Fruit fly (Drosophila melanogaster) whole organism, embryonic: ENCODE data around the gene CG7550.

Source experiments
- Abd-B ChIP-seq: fragments of 200-800 bp; sonication (Bioruptor generic); optimal IDR thresholded peaks from 2 replicates; lab custom pipeline; 2018; ENCODE audit warnings: missing biosample characterization, mild to moderate bottlenecking, missing genetic modification characterization, moderate library complexity
- B-H1 ChIP-seq: fragments of 200-800 bp; sonication (Bioruptor generic); IDR thresholded peaks from 3 replicates; pipeline ENCODE4 v1.3.6; 2022; ENCODE audit warnings: missing biosample characterization, missing genetic modification characterization
- CG10565 ChIP-seq: fragments of 200-800 bp; sonication (Bioruptor generic); optimal IDR thresholded peaks from 3 replicates; lab custom pipeline; 2016; ENCODE audit warnings: missing biosample characterization, mild to moderate bottlenecking, missing genetic modification characterization
- CG11504 ChIP-seq: fragments of 200-800 bp; sonication (Bioruptor generic); optimal IDR thresholded peaks from 3 replicates; lab custom pipeline; 2019; ENCODE audit warnings: missing biosample characterization, mild to moderate bottlenecking, missing genetic modification characterization, moderate library complexity
- CG12071 ChIP-seq: fragments of 200-800 bp; sonication (Bioruptor generic); optimal IDR thresholded peaks from 3 replicates; lab custom pipeline; 2018; ENCODE audit warnings: missing biosample characterization, mild to moderate bottlenecking, missing genetic modification characterization
- CG13287 ChIP-seq: fragments of 200-800 bp; sonication (Bioruptor generic); IDR thresholded peaks from 2 replicates; pipeline ENCODE4 v1.3.6; 2022; ENCODE audit warnings: missing biosample characterization, missing genetic modification characterization; ENCODE audit not compliant: partially characterized antibody
- CG14860 ChIP-seq: fragments of 200-800 bp; sonication (Bioruptor generic); IDR thresholded peaks from 3 replicates; pipeline ENCODE4 v1.3.6; 2022; ENCODE audit warnings: missing biosample characterization, missing genetic modification characterization; ENCODE audit not compliant: partially characterized antibody
- CG1602 ChIP-seq: fragments of 200-800 bp; sonication (Bioruptor generic); optimal IDR thresholded peaks from 3 replicates; lab custom pipeline; 2016; ENCODE audit warnings: missing biosample characterization, missing genetic modification characterization
- CG16863 ChIP-seq: fragments of 200-800 bp; sonication (Bioruptor generic); optimal IDR thresholded peaks from 3 replicates; lab custom pipeline; 2016; ENCODE audit warnings: missing biosample characterization, missing genetic modification characterization
- CG17328 ChIP-seq: fragments of 200-800 bp; sonication (Bioruptor generic); IDR thresholded peaks from 2 replicates; pipeline ENCODE4 v1.3.6; 2022; ENCODE audit warnings: missing biosample characterization, missing genetic modification characterization
- CG17802 ChIP-seq: fragments of 200-800 bp; sonication (Bioruptor generic); optimal IDR thresholded peaks from 2 replicates; lab custom pipeline; 2018; ENCODE audit warnings: missing biosample characterization, mild to moderate bottlenecking, missing genetic modification characterization, moderate library complexity
- CG18262 ChIP-seq: fragments of 200-800 bp; optimal IDR thresholded peaks from 3 replicates; lab custom pipeline; 2019; ENCODE audit warnings: missing biosample characterization, mild to moderate bottlenecking, missing genetic modification characterization, moderate library complexity
- CG18764 ChIP-seq: fragments of 200-800 bp; sonication (Bioruptor generic); optimal IDR thresholded peaks from 3 replicates; lab custom pipeline; 2016; ENCODE audit warnings: missing biosample characterization, missing genetic modification characterization
- CG3281 ChIP-seq: fragments of 200-800 bp; sonication (Bioruptor generic); optimal IDR thresholded peaks from 3 replicates; lab custom pipeline; 2017; ENCODE audit warnings: missing biosample characterization, mild to moderate bottlenecking, missing genetic modification characterization
- CG6683 ChIP-seq: fragments of 200-800 bp; sonication (Bioruptor generic); optimal IDR thresholded peaks from 2 replicates; lab custom pipeline; 2017; ENCODE audit warnings: missing biosample characterization, mild to moderate bottlenecking, missing genetic modification characterization, missing genetic modification reagents
- CG8290 ChIP-seq, 3 experiments: fragments of 200-800 bp; sonication (Bioruptor generic); optimal IDR thresholded peaks; 2 replicates each; lab custom pipeline; 2016 to 2019; ENCODE audit warnings: missing biosample characterization in 3 of 3, missing genetic modification characterization in 3 of 3, mild to moderate bottlenecking in 2 of 3, moderate library complexity in 1 of 3
- CG8924 ChIP-seq: fragments of 200-800 bp; optimal IDR thresholded peaks from 3 replicates; lab custom pipeline; 2019; ENCODE audit warnings: missing biosample characterization, mild to moderate bottlenecking, missing genetic modification characterization, moderate library complexity
- Chrac-16 ChIP-seq: fragments of 200-800 bp; sonication (Bioruptor generic); optimal IDR thresholded peaks from 3 replicates; lab custom pipeline; 2016; ENCODE audit warnings: missing biosample characterization, missing genetic modification characterization
- CoRest ChIP-seq: fragments of 200-800 bp; sonication (Bioruptor generic); optimal IDR thresholded peaks from 3 replicates; lab custom pipeline; 2018; ENCODE audit warnings: missing biosample characterization, mild to moderate bottlenecking, missing genetic modification characterization, moderate library complexity
- CrebB ChIP-seq: fragments of 200-800 bp; sonication (Bioruptor generic); optimal IDR thresholded peaks from 3 replicates; lab custom pipeline; 2018; ENCODE audit warnings: missing biosample characterization, mild to moderate bottlenecking, missing genetic modification characterization
- D ChIP-seq, 2 experiments: fragments of 200-800 bp in 1 of 2; fragments of >200 bp in 1 of 2; sonication (Bioruptor generic) in 1 of 2; optimal IDR thresholded peaks; 2 replicates in 1 of 2; 3 replicates in 1 of 2; lab custom pipeline; 2017; ENCODE audit warnings: mild to moderate bottlenecking in 1 of 2, missing biosample characterization in 1 of 2, missing genetic modification characterization in 1 of 2, missing genetic modification reagents in 1 of 2
- Deaf1 ChIP-seq: fragments of 200-800 bp; optimal IDR thresholded peaks from 3 replicates; lab custom pipeline; 2019; ENCODE audit warnings: missing biosample characterization, mild to moderate bottlenecking, missing genetic modification characterization, moderate library complexity
- Dp ChIP-seq: fragments of 200-800 bp; sonication (Bioruptor generic); optimal IDR thresholded peaks from 2 replicates; lab custom pipeline; 2018; ENCODE audit warnings: missing biosample characterization, mild to moderate bottlenecking, missing genetic modification characterization, moderate library complexity
- HLH3B ChIP-seq: fragments of 200-800 bp; sonication (Bioruptor generic); IDR thresholded peaks from 2 replicates; pipeline ENCODE4 v1.3.6; 2022; ENCODE audit warnings: missing biosample characterization, missing genetic modification characterization
- Hey ChIP-seq: fragments of 200-800 bp; sonication (Bioruptor generic); optimal IDR thresholded peaks from 3 replicates; lab custom pipeline; 2018; ENCODE audit warnings: missing biosample characterization, mild to moderate bottlenecking, missing genetic modification characterization
- NC2α ChIP-seq: fragments of 200-800 bp; sonication (Bioruptor generic); optimal IDR thresholded peaks from 2 replicates; lab custom pipeline; 2016; ENCODE audit warnings: missing biosample characterization, missing genetic modification characterization
- NC2β ChIP-seq: fragments of 200-800 bp; sonication (Bioruptor generic); optimal IDR thresholded peaks from 2 replicates; lab custom pipeline; 2016; ENCODE audit warnings: missing biosample characterization, missing genetic modification characterization
- Nf-YC ChIP-seq: fragments of 200-800 bp; optimal IDR thresholded peaks from 3 replicates; lab custom pipeline; 2019; ENCODE audit warnings: missing biosample characterization, mild to moderate bottlenecking, missing genetic modification characterization, moderate library complexity
- Opbp ChIP-seq: fragments of 200-800 bp; sonication (Bioruptor generic); IDR thresholded peaks from 3 replicates; pipeline ENCODE4 v1.3.6; 2022; ENCODE audit warnings: missing biosample characterization, missing genetic modification characterization; ENCODE audit not compliant: partially characterized antibody
- Side ChIP-seq: fragments of 200-800 bp; sonication (Bioruptor generic); optimal IDR thresholded peaks from 2 replicates; lab custom pipeline; 2016; ENCODE audit warnings: missing biosample characterization, missing genetic modification characterization
- Ssrp ChIP-seq: fragments of 200-800 bp; sonication (Bioruptor generic); optimal IDR thresholded peaks from 2 replicates; lab custom pipeline; 2018; ENCODE audit warnings: missing biosample characterization, mild to moderate bottlenecking, missing genetic modification characterization, moderate library complexity
- Xbp1 ChIP-seq: fragments of 200-800 bp; sonication (Bioruptor generic); optimal IDR thresholded peaks from 3 replicates; lab custom pipeline; 2016; ENCODE audit warnings: missing biosample characterization, mild to moderate bottlenecking, missing genetic modification characterization
- YL-1 ChIP-seq: fragments of 200-800 bp; sonication (Bioruptor generic); optimal IDR thresholded peaks from 3 replicates; lab custom pipeline; 2017; ENCODE audit warnings: missing biosample characterization, mild to moderate bottlenecking, missing genetic modification characterization
- amos ChIP-seq: fragments of 200-800 bp; sonication (Bioruptor generic); IDR thresholded peaks from 2 replicates; pipeline ENCODE4 v1.3.6; 2022; ENCODE audit warnings: missing biosample characterization, missing genetic modification characterization; ENCODE audit not compliant: partially characterized antibody
- ato ChIP-seq: fragments of 200-800 bp; sonication (Bioruptor generic); IDR thresholded peaks from 2 replicates; pipeline ENCODE4 v1.3.6; 2022; ENCODE audit warnings: missing biosample characterization, missing genetic modification characterization; ENCODE audit not compliant: partially characterized antibody
- bowl ChIP-seq: fragments of 200-800 bp; sonication (Bioruptor generic); IDR thresholded peaks from 2 replicates; pipeline ENCODE4 v1.3.6; 2022; ENCODE audit warnings: missing biosample characterization, missing genetic modification characterization
- cato ChIP-seq: fragments of 200-800 bp; sonication (Bioruptor generic); optimal IDR thresholded peaks from 2 replicates; lab custom pipeline; 2016; ENCODE audit warnings: missing biosample characterization, missing genetic modification characterization, borderline replicate concordance
- cg ChIP-seq: fragments of 200-800 bp; sonication (Bioruptor generic); optimal IDR thresholded peaks from 3 replicates; lab custom pipeline; 2019; ENCODE audit warnings: missing biosample characterization, mild to moderate bottlenecking, missing genetic modification characterization, moderate library complexity
- dimm ChIP-seq: fragments of 200-800 bp; sonication (Bioruptor generic); IDR thresholded peaks from 2 replicates; pipeline ENCODE4 v1.3.6; 2022; ENCODE audit warnings: missing biosample characterization, missing genetic modification characterization
- gce ChIP-seq: fragments of 200-800 bp; sonication (Bioruptor generic); IDR thresholded peaks from 3 replicates; pipeline ENCODE4 v1.3.6; 2022; ENCODE audit warnings: missing biosample characterization, missing genetic modification characterization
- gro ChIP-seq: fragments of 200-800 bp; sonication (Bioruptor generic); optimal IDR thresholded peaks from 2 replicates; lab custom pipeline; 2016; ENCODE audit warnings: missing biosample characterization, missing genetic modification characterization
- her ChIP-seq: fragments of 200-800 bp; sonication (Bioruptor generic); optimal IDR thresholded peaks from 2 replicates; lab custom pipeline; 2016; ENCODE audit warnings: missing biosample characterization, missing genetic modification characterization
- jigr1 ChIP-seq: fragments of 200-800 bp; sonication (Bioruptor generic); IDR thresholded peaks from 3 replicates; pipeline ENCODE4 v1.3.6; 2022; ENCODE audit warnings: missing biosample characterization, missing genetic modification characterization
- mirr ChIP-seq: fragments of 200-800 bp; sonication (Bioruptor generic); optimal IDR thresholded peaks from 3 replicates; lab custom pipeline; 2018; ENCODE audit warnings: missing biosample characterization, mild to moderate bottlenecking, missing genetic modification characterization
- oc ChIP-seq: fragments of 200-800 bp; sonication (Bioruptor generic); optimal IDR thresholded peaks from 2 replicates; lab custom pipeline; 2018; ENCODE audit warnings: missing biosample characterization, mild to moderate bottlenecking, missing genetic modification characterization, moderate library complexity
- run ChIP-seq: fragments of 200-800 bp; sonication (Bioruptor generic); optimal IDR thresholded peaks from 3 replicates; lab custom pipeline; 2018; ENCODE audit warnings: missing biosample characterization, mild to moderate bottlenecking, missing genetic modification characterization
- seq ChIP-seq: fragments of 200-800 bp; sonication (Bioruptor generic); IDR thresholded peaks from 2 replicates; pipeline ENCODE4 v1.3.6; 2022; ENCODE audit warnings: missing biosample characterization, missing genetic modification characterization
- sna ChIP-seq: fragments of 200-800 bp; sonication (Bioruptor generic); IDR thresholded peaks from 2 replicates; pipeline ENCODE4 v1.3.6; 2022; ENCODE audit warnings: missing biosample characterization, missing genetic modification characterization; ENCODE audit not compliant: partially characterized antibody
- so ChIP-seq: fragments of 200-800 bp; sonication (Bioruptor generic); IDR thresholded peaks from 3 replicates; pipeline ENCODE4 v1.3.6; 2022; ENCODE audit warnings: missing biosample characterization, missing genetic modification characterization
- tup ChIP-seq: fragments of 200-800 bp; sonication (Bioruptor generic); optimal IDR thresholded peaks from 2 replicates; lab custom pipeline; 2016; ENCODE audit warnings: missing biosample characterization, mild to moderate bottlenecking, missing genetic modification characterization, moderate library complexity

The CG7550 gene

dm6 chr3L:8094652-8095129 is 29.6 kb downstream of the CG7550 start (continued):
- TF ChIP-seq CG14860 (GFP tag; lab: Robert Waterston, UW) (no peak), so (no peak), seq (GFP tag; lab: Robert Waterston, UW) (no peak), amos (GFP tag; lab: Robert Waterston, UW) (no peak), CG16863 (GFP tag; lab: Kevin White, UChicago) (no peak), run (no peak), gce (GFP tag; lab: Robert Waterston, UW) (no peak), NC2β (GFP tag; lab: Kevin White, UChicago) (no peak), cato (GFP tag; lab: Kevin White, UChicago) (no peak), Abd-B (GFP tag; lab: Kevin White, UChicago) (no peak), CG17802 (no peak), HLH3B (no peak), CG13287 (GFP tag; lab: Robert Waterston, UW) (no peak), sna (GFP tag; lab: Robert Waterston, UW) (no peak), CG8290 (GFP tag; optimal IDR thresholded peaks at IDR 0.05; lab: Kevin White, UChicago) (no peak), CG8290 (tag; optimal IDR thresholded peaks at IDR 0.05; lab: Kevin White, UChicago) (peak in 1 of 2 experiments; percentile 7), CG8924 (tag; lab: Kevin White, UChicago) (peak; percentile 37), bowl (GFP tag; lab: Robert Waterston, UW) (no peak), Chrac-16 (GFP tag; lab: Kevin White, UChicago) (no peak), CrebB (tag; lab: Kevin White, UChicago) (no peak), Side (GFP tag; lab: Kevin White, UChicago) (no peak), B-H1 (GFP tag; lab: Robert Waterston, UW) (no peak), Deaf1 (tag; lab: Kevin White, UChicago) (peak; percentile 24), CG6683 (GFP tag; lab: Kevin White, UChicago) (no peak), Opbp (GFP tag; lab: Robert Waterston, UW) (no peak), NC2α (no peak), dimm (GFP tag; lab: Robert Waterston, UW) (no peak), D (optimal IDR thresholded peaks at IDR 0.05; lab: Kevin White, UChicago) (no peak), D (GFP tag; optimal IDR thresholded peaks at IDR 0.05; lab: Kevin White, UChicago) (no peak), oc (tag; lab: Kevin White, UChicago) (no peak), CoRest (tag; lab: Kevin White, UChicago) (peak; percentile 41), Nf-YC (tag; lab: Kevin White, UChicago) (peak; percentile 7), CG17328 (GFP tag; lab: Robert Waterston, UW) (no peak), Xbp1 (GFP tag; lab: Kevin White, UChicago) (no peak), Dp (GFP tag; lab: Kevin White, UChicago) (no peak), CG18262 (tag; lab: Kevin White, UChicago) (peak; percentile 22), Hey (tag; lab: Kevin White, UChicago) (no peak), gro (GFP tag; lab: Kevin White, UChicago) (no peak), CG18764 (GFP tag; lab: Kevin White, UChicago) (no peak), CG1602 (no peak), CG3281 (peak; percentile 3), Ssrp (tag; lab: Kevin White, UChicago) (no peak), mirr (no peak), ato (GFP tag; lab: Robert Waterston, UW) (no peak), CG10565 (GFP tag; lab: Kevin White, UChicago) (no peak), jigr1 (GFP tag; lab: Robert Waterston, UW) (no peak), CG12071 (GFP tag; lab: Kevin White, UChicago) (no peak), cg (no peak), her (no peak), YL-1 (GFP tag; lab: Kevin White, UChicago) (no peak), CG11504 (peak; percentile 49), tup (GFP tag; lab: Kevin White, UChicago) (no peak)
